Fruit fly (Drosophila melanogaster) whole organism, embryonic: ENCODE results near the gene CG6094.

Experiments
- B-H1 ChIP-seq: fragments of 200-800 bp; sonication (Bioruptor generic); IDR thresholded peaks from 3 replicates; pipeline ENCODE4 v1.3.6; 2022; ENCODE audit warnings: missing biosample characterization, missing genetic modification characterization
- B-H2 ChIP-seq: fragments of 200-800 bp; sonication (Bioruptor generic); optimal IDR thresholded peaks from 2 replicates; lab custom pipeline; 2018; ENCODE audit warnings: missing biosample characterization, mild to moderate bottlenecking, missing genetic modification characterization
- BtbVII ChIP-seq: fragments of 200-800 bp; sonication (Bioruptor generic); optimal IDR thresholded peaks from 3 replicates; lab custom pipeline; 2017; ENCODE audit warnings: missing biosample characterization, mild to moderate bottlenecking, missing genetic modification characterization
- CG1024 ChIP-seq: fragments of 200-800 bp; sonication (Bioruptor generic); IDR thresholded peaks from 2 replicates; pipeline ENCODE4 v1.3.6; 2022; ENCODE audit warnings: missing biosample characterization, missing genetic modification characterization
- CG10274 ChIP-seq: fragments of 200-800 bp; sonication (Bioruptor generic); optimal IDR thresholded peaks from 3 replicates; lab custom pipeline; 2017; ENCODE audit warnings: missing biosample characterization, mild to moderate bottlenecking, missing genetic modification characterization
- CG11456 ChIP-seq: fragments of 200-800 bp; sonication (Bioruptor generic); IDR thresholded peaks from 3 replicates; pipeline ENCODE4 v1.3.6; 2022; ENCODE audit warnings: missing biosample characterization, missing genetic modification characterization
- CG12219 ChIP-seq: fragments of 200-800 bp; sonication (Bioruptor generic); optimal IDR thresholded peaks from 3 replicates; lab custom pipeline; 2018; ENCODE audit warnings: missing biosample characterization, mild to moderate bottlenecking, missing genetic modification characterization
- CG12769 ChIP-seq: fragments of 200-800 bp; sonication (Bioruptor generic); optimal IDR thresholded peaks from 2 replicates; lab custom pipeline; 2019; ENCODE audit warnings: missing biosample characterization, mild to moderate bottlenecking, missing genetic modification characterization, moderate library complexity
- CG13287 ChIP-seq: fragments of 200-800 bp; sonication (Bioruptor generic); IDR thresholded peaks from 2 replicates; pipeline ENCODE4 v1.3.6; 2022; ENCODE audit warnings: missing biosample characterization, missing genetic modification characterization; ENCODE audit not compliant: partially characterized antibody
- CG13296 ChIP-seq: fragments of 200-800 bp; sonication (Bioruptor generic); optimal IDR thresholded peaks from 3 replicates; lab custom pipeline; 2018; ENCODE audit warnings: missing biosample characterization, mild to moderate bottlenecking, missing genetic modification characterization
- CG13894 ChIP-seq: fragments of 200-800 bp; sonication (Bioruptor generic); optimal IDR thresholded peaks from 3 replicates; lab custom pipeline; 2018; ENCODE audit warnings: missing biosample characterization, mild to moderate bottlenecking, missing genetic modification characterization, moderate library complexity
- CG14050 ChIP-seq: fragments of 200-800 bp; sonication (Bioruptor generic); IDR thresholded peaks from 3 replicates; pipeline ENCODE4 v1.3.6; 2022; ENCODE audit warnings: missing biosample characterization, missing genetic modification characterization
- CG14860 ChIP-seq: fragments of 200-800 bp; sonication (Bioruptor generic); IDR thresholded peaks from 3 replicates; pipeline ENCODE4 v1.3.6; 2022; ENCODE audit warnings: missing biosample characterization, missing genetic modification characterization; ENCODE audit not compliant: partially characterized antibody
- CG15479 ChIP-seq: fragments of 200-800 bp; sonication (Bioruptor generic); optimal IDR thresholded peaks from 3 replicates; lab custom pipeline; 2019; ENCODE audit warnings: missing biosample characterization, mild to moderate bottlenecking, missing genetic modification characterization, moderate library complexity
- CG17361 ChIP-seq: fragments of 200-800 bp; sonication (Bioruptor generic); IDR thresholded peaks from 3 replicates; pipeline ENCODE4 v1.3.6; 2022; ENCODE audit warnings: missing biosample characterization, missing genetic modification characterization
- CG17568 ChIP-seq: fragments of 200-800 bp; sonication (Bioruptor generic); optimal IDR thresholded peaks from 2 replicates; lab custom pipeline; 2018; ENCODE audit warnings: missing biosample characterization, mild to moderate bottlenecking, missing genetic modification characterization, moderate library complexity
- CG17612 ChIP-seq: fragments of 200-800 bp; sonication (Bioruptor generic); IDR thresholded peaks from 2 replicates; pipeline ENCODE4 v1.3.6; 2022; ENCODE audit warnings: missing biosample characterization, missing genetic modification characterization
- CG17829 ChIP-seq: fragments of 200-800 bp; optimal IDR thresholded peaks from 2 replicates; lab custom pipeline; 2019; ENCODE audit warnings: missing biosample characterization, mild to moderate bottlenecking, missing genetic modification characterization, moderate library complexity
- CG4707 ChIP-seq: fragments of 200-800 bp; sonication (Bioruptor generic); optimal IDR thresholded peaks from 2 replicates; lab custom pipeline; 2018; ENCODE audit warnings: missing biosample characterization, mild to moderate bottlenecking, missing genetic modification characterization, moderate library complexity
- CG4820 ChIP-seq: fragments of 200-800 bp; sonication (Bioruptor generic); optimal IDR thresholded peaks from 3 replicates; lab custom pipeline; 2016; ENCODE audit warnings: missing biosample characterization, missing genetic modification characterization
- CG6683 ChIP-seq: fragments of 200-800 bp; sonication (Bioruptor generic); optimal IDR thresholded peaks from 2 replicates; lab custom pipeline; 2017; ENCODE audit warnings: missing biosample characterization, mild to moderate bottlenecking, missing genetic modification characterization, missing genetic modification reagents
- CG9727 ChIP-seq: fragments of 200-800 bp; sonication (Bioruptor generic); optimal IDR thresholded peaks from 3 replicates; lab custom pipeline; 2017; ENCODE audit warnings: missing biosample characterization, mild to moderate bottlenecking, missing genetic modification characterization
- CoRest ChIP-seq: fragments of 200-800 bp; sonication (Bioruptor generic); optimal IDR thresholded peaks from 3 replicates; lab custom pipeline; 2018; ENCODE audit warnings: missing biosample characterization, mild to moderate bottlenecking, missing genetic modification characterization, moderate library complexity
- Deaf1 ChIP-seq: fragments of 200-800 bp; optimal IDR thresholded peaks from 3 replicates; lab custom pipeline; 2019; ENCODE audit warnings: missing biosample characterization, mild to moderate bottlenecking, missing genetic modification characterization, moderate library complexity
- Fer1 ChIP-seq: fragments of 200-800 bp; sonication (Bioruptor generic); optimal IDR thresholded peaks from 2 replicates; lab custom pipeline; 2017; ENCODE audit warnings: missing biosample characterization, mild to moderate bottlenecking, missing genetic modification characterization
- GATAe ChIP-seq: fragments of 200-800 bp; sonication (Bioruptor generic); conservative IDR thresholded peaks from 2 replicates; pipeline ENCODE4 v1.3.6; 2022; ENCODE audit warnings: missing biosample characterization, missing genetic modification characterization
- Gug ChIP-seq: fragments of 200-800 bp; sonication (Bioruptor generic); IDR thresholded peaks from 4 replicates; pipeline ENCODE4 v1.3.6; 2022; ENCODE audit warnings: missing biosample characterization, missing genetic modification characterization
- Mad ChIP-seq: fragments of 200-800 bp; sonication (Bioruptor generic); optimal IDR thresholded peaks from 2 replicates; lab custom pipeline; 2016; ENCODE audit warnings: missing biosample characterization, missing genetic modification characterization
- Oaz ChIP-seq: fragments of 200-800 bp; sonication (Bioruptor generic); IDR thresholded peaks from 2 replicates; pipeline ENCODE4 v1.3.6; 2022; ENCODE audit warnings: missing biosample characterization, missing genetic modification characterization
- Poxn ChIP-seq: fragments of 200-800 bp; sonication (Bioruptor generic); IDR thresholded peaks from 2 replicates; pipeline ENCODE4 v1.3.6; 2022; ENCODE audit warnings: missing biosample characterization, missing genetic modification characterization
- Ptx1 ChIP-seq: fragments of 200-800 bp; sonication (Bioruptor generic); IDR thresholded peaks from 2 replicates; pipeline ENCODE4 v1.3.6; 2022; ENCODE audit warnings: missing biosample characterization, missing genetic modification characterization
- Side ChIP-seq: fragments of 200-800 bp; sonication (Bioruptor generic); optimal IDR thresholded peaks from 2 replicates; lab custom pipeline; 2016; ENCODE audit warnings: missing biosample characterization, missing genetic modification characterization
- ab ChIP-seq: fragments of 200-800 bp; sonication (Bioruptor generic); optimal IDR thresholded peaks from 2 replicates; lab custom pipeline; 2016; ENCODE audit warnings: missing biosample characterization, missing genetic modification characterization
- ara ChIP-seq: fragments of 200-800 bp; sonication (Bioruptor generic); IDR thresholded peaks from 2 replicates; pipeline ENCODE4 v1.3.6; 2022; ENCODE audit warnings: missing biosample characterization, missing genetic modification characterization
- btn ChIP-seq: fragments of 200-800 bp; sonication (Bioruptor generic); optimal IDR thresholded peaks from 2 replicates; lab custom pipeline; 2016; ENCODE audit warnings: missing biosample characterization, missing genetic modification characterization
- danr ChIP-seq: fragments of 200-800 bp; sonication (Bioruptor generic); IDR thresholded peaks from 2 replicates; pipeline ENCODE4 v1.3.6; 2022; ENCODE audit warnings: missing biosample characterization, missing genetic modification characterization
- dimm ChIP-seq: fragments of 200-800 bp; sonication (Bioruptor generic); IDR thresholded peaks from 2 replicates; pipeline ENCODE4 v1.3.6; 2022; ENCODE audit warnings: missing biosample characterization, missing genetic modification characterization
- emc ChIP-seq: fragments of 200-800 bp; sonication (Bioruptor generic); optimal IDR thresholded peaks from 2 replicates; lab custom pipeline; 2016; ENCODE audit warnings: missing biosample characterization, missing genetic modification characterization
- fd96Cb ChIP-seq: fragments of 200-800 bp; sonication (Bioruptor generic); optimal IDR thresholded peaks from 2 replicates; lab custom pipeline; 2018; ENCODE audit warnings: missing biosample characterization, mild to moderate bottlenecking, missing genetic modification characterization, moderate library complexity
- fu2 ChIP-seq: fragments of 200-800 bp; sonication (Bioruptor generic); optimal IDR thresholded peaks from 2 replicates; lab custom pipeline; 2016; ENCODE audit warnings: missing biosample characterization, missing genetic modification characterization
- gt ChIP-seq: fragments of 200-800 bp; sonication (Bioruptor generic); IDR thresholded peaks from 2 replicates; pipeline ENCODE4 v1.3.6; 2022; ENCODE audit warnings: missing biosample characterization, missing genetic modification characterization
- hbn ChIP-seq: fragments of 200-800 bp; sonication (Bioruptor generic); IDR thresholded peaks from 2 replicates; pipeline ENCODE4 v1.3.6; 2022; ENCODE audit warnings: missing biosample characterization, missing genetic modification characterization; ENCODE audit not compliant: partially characterized antibody
- lov ChIP-seq, 2 experiments: fragments of 200-800 bp in 1 of 2; fragments of >200 bp in 1 of 2; sonication (Bioruptor generic) in 1 of 2; IDR thresholded peaks in 1 of 2; optimal IDR thresholded peaks in 1 of 2; 2 replicates in 1 of 2; 3 replicates in 1 of 2; pipeline versions ENCODE4 v1.3.6 to Lab custom; 2017 to 2022; ENCODE audit warnings: missing biosample characterization in 1 of 2, missing genetic modification characterization in 1 of 2
- pfk ChIP-seq: fragments of 200-800 bp; sonication (Bioruptor generic); optimal IDR thresholded peaks from 2 replicates; lab custom pipeline; 2018; ENCODE audit warnings: missing biosample characterization, mild to moderate bottlenecking, missing genetic modification characterization, moderate library complexity
- run ChIP-seq: fragments of 200-800 bp; sonication (Bioruptor generic); optimal IDR thresholded peaks from 3 replicates; lab custom pipeline; 2018; ENCODE audit warnings: missing biosample characterization, mild to moderate bottlenecking, missing genetic modification characterization
- sr ChIP-seq: fragments of 200-800 bp; sonication (Bioruptor generic); IDR thresholded peaks from 3 replicates; pipeline ENCODE4 v1.3.6; 2022; ENCODE audit warnings: missing biosample characterization, missing genetic modification characterization
- tna ChIP-seq: fragments of 200-800 bp; sonication (Bioruptor generic); IDR thresholded peaks from 2 replicates; pipeline ENCODE4 v1.3.6; 2022; ENCODE audit warnings: missing biosample characterization, missing genetic modification characterization; ENCODE audit not compliant: partially characterized antibody
- unpg ChIP-seq: fragments of 200-800 bp; sonication (Bioruptor generic); optimal IDR thresholded peaks from 3 replicates; lab custom pipeline; 2018; ENCODE audit warnings: missing biosample characterization, mild to moderate bottlenecking, missing genetic modification characterization, moderate library complexity
- usp ChIP-seq: fragments of >200 bp; optimal IDR thresholded peaks from 2 replicates; lab custom pipeline; 2017; ENCODE audit warnings: missing biosample characterization, missing genetic modification characterization

CG6094 gene

DNA sequence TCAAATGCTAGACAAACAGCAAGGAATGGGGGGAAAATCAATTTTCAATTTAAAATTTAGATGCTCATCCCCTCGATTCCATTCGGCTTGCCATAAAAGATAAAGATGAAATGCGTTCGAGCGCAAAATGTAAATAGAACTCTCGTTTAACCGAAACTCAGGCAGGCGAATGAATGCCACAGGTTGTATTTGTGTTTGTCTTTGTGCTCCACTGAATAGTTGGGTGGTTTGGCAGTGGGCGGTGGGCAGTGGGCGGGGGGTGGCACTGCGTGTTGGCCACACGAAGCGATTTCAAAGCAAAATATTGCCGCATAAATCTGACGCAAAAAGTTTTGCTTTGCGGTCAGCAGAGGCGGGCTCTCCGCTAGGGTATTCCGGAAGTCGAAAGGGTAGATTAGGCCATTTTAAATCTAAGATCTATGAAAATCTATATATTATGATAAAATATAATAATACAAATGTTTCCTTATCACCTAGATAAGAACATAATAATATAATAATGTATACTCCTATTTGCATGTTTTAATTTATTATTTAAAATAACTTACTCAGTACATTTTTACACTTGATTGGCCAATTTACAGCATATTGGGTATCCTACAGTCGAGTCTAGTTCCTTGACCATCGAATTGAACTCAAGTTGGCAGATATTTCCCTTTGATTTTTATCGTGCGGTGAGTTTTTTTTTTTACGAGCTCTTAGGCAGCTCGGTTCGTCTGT is 15.5 kb downstream of the CG6094 start (continued):
- no peak for TF ChIP-seq gt (GFP tag; lab: Robert Waterston, UW)
- TF ChIP-seq btn (GFP tag; lab: Kevin White, UChicago), result no peak
- no peak for TF ChIP-seq CG4707 (GFP tag; lab: Kevin White, UChicago)
- peak; percentile 63 for TF ChIP-seq Fer1 (GFP tag; lab: Kevin White, UChicago)
- no peak for TF ChIP-seq CG17568 (GFP tag; lab: Kevin White, UChicago)
- TF ChIP-seq CG13894, result no peak
- TF ChIP-seq CG17829, result peak; percentile 37
- peak; percentile 46; the same call in 2 of the 3 replicates for TF ChIP-seq B-H1 (GFP tag; lab: Robert Waterston, UW)
- no peak for TF ChIP-seq Oaz (GFP tag; lab: Robert Waterston, UW)
- peak; percentile 82 for TF ChIP-seq CoRest (tag; lab: Kevin White, UChicago)
- peak; percentile 50 for TF ChIP-seq CG13296 (GFP tag; lab: Kevin White, UChicago)
- peak; percentile 33 for TF ChIP-seq unpg (GFP tag; lab: Kevin White, UChicago)
- peak; percentile 92 for TF ChIP-seq sr (GFP tag; lab: Robert Waterston, UW)
- peak; percentile 51 for TF ChIP-seq danr
- TF ChIP-seq CG15479, result no peak
- no peak for TF ChIP-seq CG13287 (GFP tag; lab: Robert Waterston, UW)
- TF ChIP-seq B-H2 (GFP tag; lab: Kevin White, UChicago), result no peak
- no peak for TF ChIP-seq CG14860 (GFP tag; lab: Robert Waterston, UW)
- TF ChIP-seq CG12219, result no peak
- no peak for TF ChIP-seq Mad
- no peak for TF ChIP-seq tna (GFP tag; lab: Robert Waterston, UW)
- no peak for TF ChIP-seq Poxn
- TF ChIP-seq ab (GFP tag; lab: Kevin White, UChicago), result no peak
- TF ChIP-seq fd96Cb, result peak; percentile 57
- TF ChIP-seq CG6683 (GFP tag; lab: Kevin White, UChicago), result peak; percentile 3
- TF ChIP-seq GATAe (GFP tag; lab: Robert Waterston, UW), result no peak
- TF ChIP-seq CG17361 (GFP tag; lab: Robert Waterston, UW), result peak; percentile 83
- no peak for TF ChIP-seq Side (GFP tag; lab: Kevin White, UChicago)
- no peak for TF ChIP-seq fu2
- peak; percentile 61 for TF ChIP-seq ara (GFP tag; lab: Robert Waterston, UW)
- peak; percentile 73 for TF ChIP-seq CG12769
- TF ChIP-seq run (tag; lab: Kevin White, UChicago), result peak; percentile 47
- TF ChIP-seq lov (optimal IDR thresholded peaks at IDR 0.05; lab: Kevin White, UChicago), result no peak
- no peak for TF ChIP-seq lov (GFP tag; IDR thresholded peaks at IDR 0.05; lab: Robert Waterston, UW)
- no peak for TF ChIP-seq emc (GFP tag; lab: Kevin White, UChicago)
- peak; percentile 51 for TF ChIP-seq CG4820
- peak; percentile 85 for TF ChIP-seq Ptx1 (GFP tag; lab: Robert Waterston, UW)
- no peak for TF ChIP-seq CG17612
- no peak for TF ChIP-seq pfk (GFP tag; lab: Kevin White, UChicago)
- TF ChIP-seq Deaf1 (tag; lab: Kevin White, UChicago), result peak; percentile 27
- peak; percentile 42; the same call in 2 of the 3 replicates for TF ChIP-seq CG14050 (GFP tag; lab: Robert Waterston, UW)
- TF ChIP-seq hbn (GFP tag; lab: Robert Waterston, UW), result no peak
- TF ChIP-seq CG10274, result peak; percentile 38
- TF ChIP-seq CG1024, result no peak
- peak; percentile 77 for TF ChIP-seq CG9727 (GFP tag; lab: Kevin White, UChicago)
- TF ChIP-seq usp, result no peak
- peak; percentile 59; the same call in 3 of the 4 replicates for TF ChIP-seq Gug
- TF ChIP-seq CG11456 (GFP tag; lab: Robert Waterston, UW), result peak; percentile 69; the same call in 2 of the 3 replicates
- no peak for TF ChIP-seq dimm (GFP tag; lab: Robert Waterston, UW)
- peak; percentile 56 for TF ChIP-seq BtbVII (GFP tag; lab: Kevin White, UChicago)
